Worm (Caenorhabditis elegans) whole organism, L2 larva: ENCODE results near the gene C04H5.7.

Experiments
- F13H6.1 ChIP-seq: sonication (generic microtip); optimal IDR thresholded peaks from 2 replicates; lab custom pipeline; 2016; ENCODE audit warnings: missing genetic modification characterization, missing compliant biosample characterization
- R02D3.7 ChIP-seq: fragments of 150-350 bp; optimal IDR thresholded peaks from 2 replicates; lab custom pipeline; 2014; ENCODE audit warnings: missing biosample characterization, missing genetic modification characterization
- Y55F3AM.14 ChIP-seq: fragments of 200-800 bp; sonication (Bioruptor generic); optimal IDR thresholded peaks from 2 replicates; lab custom pipeline; 2018; ENCODE audit warnings: mild to moderate bottlenecking, missing genetic modification characterization, missing compliant biosample characterization
- alr-1 ChIP-seq: fragments of 150-350 bp; optimal IDR thresholded peaks from 2 replicates; lab custom pipeline; 2014; ENCODE audit warnings: missing biosample characterization, missing genetic modification characterization
- aly-2 ChIP-seq: fragments of 150-350 bp; optimal IDR thresholded peaks from 2 replicates; lab custom pipeline; 2014; ENCODE audit warnings: missing biosample characterization, missing genetic modification characterization
- blmp-1 ChIP-seq: sonication (generic microtip); optimal IDR thresholded peaks from 2 replicates; lab custom pipeline; 2017; ENCODE audit warnings: missing genetic modification characterization, mild to moderate bottlenecking, missing compliant biosample characterization, antibody characterized with exemption, moderate library complexity; ENCODE audit not compliant: insufficient read depth
- ceh-16 ChIP-seq: fragments of 150-350 bp; optimal IDR thresholded peaks from 2 replicates; lab custom pipeline; 2014; ENCODE audit warnings: missing biosample characterization, missing genetic modification characterization
- ceh-82 ChIP-seq: fragments of 150-350 bp; optimal IDR thresholded peaks from 2 replicates; lab custom pipeline; 2014; ENCODE audit warnings: missing biosample characterization, missing genetic modification characterization
- crh-2 ChIP-seq: sonication (generic microtip); optimal IDR thresholded peaks from 2 replicates; lab custom pipeline; 2017; ENCODE audit warnings: missing biosample characterization, missing genetic modification characterization
- dmd-4 ChIP-seq: sonication (generic microtip); optimal IDR thresholded peaks from 2 replicates; lab custom pipeline; 2017; ENCODE audit warnings: missing biosample characterization, missing genetic modification characterization
- elt-1 ChIP-seq: fragments of 150-350 bp; optimal IDR thresholded peaks from 2 replicates; lab custom pipeline; 2014; ENCODE audit warnings: missing biosample characterization, missing genetic modification characterization
- fos-1 ChIP-seq: fragments of 150-350 bp; optimal IDR thresholded peaks from 2 replicates; lab custom pipeline; 2014; ENCODE audit warnings: missing biosample characterization, missing genetic modification characterization
- gmeb-1 ChIP-seq: fragments of 150-350 bp; optimal IDR thresholded peaks from 2 replicates; lab custom pipeline; 2014; ENCODE audit warnings: missing biosample characterization, missing genetic modification characterization
- lin-11 ChIP-seq: fragments of 150-350 bp; sonication (generic microtip); optimal IDR thresholded peaks from 2 replicates; lab custom pipeline; 2014; ENCODE audit warnings: missing biosample characterization, missing genetic modification characterization, inconsistent platforms, mixed read lengths
- lin-13 ChIP-seq: fragments of 150-350 bp; optimal IDR thresholded peaks from 2 replicates; lab custom pipeline; 2014; ENCODE audit warnings: missing biosample characterization, missing genetic modification reagents, missing genetic modification characterization
- lin-39 ChIP-seq: fragments of 150-350 bp; optimal IDR thresholded peaks from 2 replicates; lab custom pipeline; 2014; ENCODE audit warnings: missing biosample characterization, missing genetic modification reagents, missing genetic modification characterization
- lsy-2 ChIP-seq, 2 experiments: fragments of 150-350 bp in 1 of 2; sonication (generic microtip) in 1 of 2; optimal IDR thresholded peaks; 2 replicates each; lab custom pipeline; 2014 to 2017; ENCODE audit warnings: missing biosample characterization in 2 of 2, missing genetic modification characterization in 2 of 2
- mab-5 ChIP-seq: fragments of 150-350 bp; optimal IDR thresholded peaks from 2 replicates; lab custom pipeline; 2014; ENCODE audit warnings: missing biosample characterization, missing genetic modification characterization
- mbf-1 ChIP-seq: sonication (generic microtip); optimal IDR thresholded peaks from 2 replicates; lab custom pipeline; 2017; ENCODE audit warnings: missing biosample characterization, missing genetic modification characterization
- mdl-1 ChIP-seq, 2 experiments: fragments of 150-350 bp in 1 of 2; sonication (generic microtip) in 1 of 2; optimal IDR thresholded peaks; 2 replicates each; lab custom pipeline; 2017; ENCODE audit warnings: missing biosample characterization in 2 of 2, missing genetic modification characterization in 2 of 2
- nhr-11 ChIP-seq: fragments of 150-350 bp; optimal IDR thresholded peaks from 2 replicates; lab custom pipeline; 2014; ENCODE audit warnings: missing biosample characterization, missing genetic modification characterization
- nhr-12 ChIP-seq: fragments of 150-350 bp; optimal IDR thresholded peaks from 2 replicates; lab custom pipeline; 2014; ENCODE audit warnings: missing biosample characterization, missing genetic modification characterization
- nhr-129 ChIP-seq: fragments of 150-350 bp; optimal IDR thresholded peaks from 2 replicates; lab custom pipeline; 2014; ENCODE audit warnings: missing biosample characterization, missing genetic modification characterization
- nhr-21 ChIP-seq: fragments of 150-350 bp; optimal IDR thresholded peaks from 2 replicates; lab custom pipeline; 2014; ENCODE audit warnings: missing biosample characterization, missing genetic modification characterization
- nhr-23 ChIP-seq: fragments of 150-350 bp; optimal IDR thresholded peaks from 2 replicates; lab custom pipeline; 2014; ENCODE audit warnings: missing biosample characterization, missing genetic modification reagents, missing genetic modification characterization
- nhr-237 ChIP-seq: fragments of 150-350 bp; optimal IDR thresholded peaks from 2 replicates; lab custom pipeline; 2014; ENCODE audit warnings: missing biosample characterization, missing genetic modification characterization
- nhr-25 ChIP-seq: fragments of 150-350 bp; sonication (generic microtip); optimal IDR thresholded peaks from 3 replicates; lab custom pipeline; 2014; ENCODE audit warnings: missing biosample characterization, missing genetic modification characterization
- nhr-6 ChIP-seq: fragments of 150-350 bp; optimal IDR thresholded peaks from 2 replicates; lab custom pipeline; 2014; ENCODE audit warnings: missing biosample characterization, missing genetic modification characterization
- nhr-77 ChIP-seq: fragments of 150-350 bp; optimal IDR thresholded peaks from 2 replicates; lab custom pipeline; 2014; ENCODE audit warnings: missing biosample characterization, missing genetic modification characterization
- sem-4 ChIP-seq: fragments of 150-350 bp; optimal IDR thresholded peaks from 2 replicates; lab custom pipeline; 2014; ENCODE audit warnings: missing biosample characterization, missing genetic modification reagents, missing genetic modification characterization
- skn-1 ChIP-seq: sonication (generic microtip); optimal IDR thresholded peaks from 2 replicates; lab custom pipeline; 2017; ENCODE audit warnings: missing biosample characterization, missing genetic modification characterization
- sma-3 ChIP-seq: sonication (generic microtip); optimal IDR thresholded peaks from 2 replicates; lab custom pipeline; 2016; ENCODE audit warnings: missing genetic modification reagents, missing genetic modification characterization, missing compliant biosample characterization
- snpc-4 ChIP-seq: fragments of 150-350 bp; optimal IDR thresholded peaks from 2 replicates; lab custom pipeline; 2014; ENCODE audit warnings: missing biosample characterization, missing genetic modification characterization
- unc-39 ChIP-seq: fragments of 150-350 bp; optimal IDR thresholded peaks from 2 replicates; lab custom pipeline; 2014; ENCODE audit warnings: missing biosample characterization, missing genetic modification characterization
- unc-55 ChIP-seq: fragments of 150-350 bp; sonication (generic microtip); optimal IDR thresholded peaks from 3 replicates; lab custom pipeline; 2014; ENCODE audit warnings: missing biosample characterization, missing genetic modification reagents, missing genetic modification characterization
- unc-62 ChIP-seq: fragments of 150-350 bp; optimal IDR thresholded peaks from 2 replicates; lab custom pipeline; 2014; ENCODE audit warnings: missing biosample characterization, missing genetic modification reagents, missing genetic modification characterization
- ztf-1 ChIP-seq: fragments of 200-800 bp; sonication (Bioruptor generic); conservative IDR thresholded peaks from 2 replicates; pipeline ENCODE4 v1.3.6; 2022; ENCODE audit warnings: missing genetic modification characterization, missing compliant biosample characterization
- ztf-11 ChIP-seq: sonication (generic microtip); optimal IDR thresholded peaks from 2 replicates; lab custom pipeline; 2017; ENCODE audit warnings: missing biosample characterization, missing genetic modification characterization
- ztf-4 ChIP-seq: fragments of 150-350 bp; optimal IDR thresholded peaks from 2 replicates; lab custom pipeline; 2014; ENCODE audit warnings: missing biosample characterization, missing genetic modification characterization

Gene C04H5.7

DNA sequence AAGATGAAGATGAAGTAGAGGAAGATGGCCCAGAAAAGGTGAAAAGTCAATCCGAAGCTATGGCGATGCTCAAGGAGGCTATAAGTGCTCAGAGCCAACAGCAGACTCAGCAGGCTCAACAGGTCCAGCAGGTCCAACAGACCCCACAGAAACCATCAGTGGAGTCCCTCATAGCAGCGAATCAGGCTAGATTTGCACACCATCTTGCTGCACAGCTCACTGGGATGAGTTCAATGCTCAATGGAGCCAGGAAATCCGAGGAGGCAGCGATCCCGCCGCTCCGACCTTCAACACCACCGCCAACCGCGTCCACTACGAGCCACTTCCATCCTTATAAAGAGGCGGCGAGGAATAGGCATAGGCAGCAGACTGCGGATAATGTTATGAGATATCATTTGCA lies 37.0 kb downstream of the C04H5.7 start:
- no peak for TF ChIP-seq lin-39 (tag; lab: Kevin White, UChicago)
- TF ChIP-seq, all 48 proteins: peak for 0

- no peak for TF ChIP-seq unc-55
- no peak for TF ChIP-seq unc-39 (tag; lab: Kevin White, UChicago)
- TF ChIP-seq ztf-1 = no peak
- TF ChIP-seq ztf-4 (tag; lab: Kevin White, UChicago) = no peak
- no peak for TF ChIP-seq nhr-6
- TF ChIP-seq nhr-21 (tag; lab: Kevin White, UChicago) = no peak
- no peak for TF ChIP-seq aly-2
Observed at ce11 chrII:14576429-14576828, 38.7 kb downstream of the C04H5.7 start, which contains the start of gene C01G12.13. TSS of gene C01G12.13 (plus strand) at chrII:14576729.

ce11 chrII:14578013-14578412 lies 40.3 kb downstream of the C04H5.7 start, which contains the start of gene nspb-7:
TSS of gene nspb-7 (plus strand) at chrII:14578313.
- TF ChIP-seq sem-4 (tag; lab: Kevin White, UChicago) (no peak), blmp-1 (tag; lab: Kevin White, UChicago) (no peak), F13H6.1 (tag; lab: Kevin White, UChicago) (no peak), fos-1 (tag; lab: Kevin White, UChicago) (no peak), R02D3.7 (no peak), elt-1 (tag; lab: Kevin White, UChicago) (no peak), nhr-21 (tag; lab: Kevin White, UChicago) (no peak), unc-55 (no peak), unc-62 (GFP tag; lab: Kevin White, UChicago) (no peak), nhr-25 (tag; lab: Kevin White, UChicago) (no peak), dmd-4 (tag; lab: Kevin White, UChicago) (no peak), gmeb-1 (tag; lab: Kevin White, UChicago) (no peak), sma-3 (GFP tag; lab: Kevin White, UChicago) (no peak), mab-5 (tag; lab: Kevin White, UChicago) (no peak), mbf-1 (tag; lab: Kevin White, UChicago) (no peak)

- TF ChIP-seq nhr-11 (tag; lab: Kevin White, UChicago) (no peak), mbf-1 (tag; lab: Kevin White, UChicago) (no peak), fos-1 (tag; lab: Kevin White, UChicago) (no peak), lin-39 (tag; lab: Kevin White, UChicago) (no peak), nhr-23 (no peak), snpc-4 (no peak), nhr-77 (tag; lab: Kevin White, UChicago) (no peak), mdl-1 (tag; optimal IDR thresholded peaks at IDR 0.05; lab: Kevin White, UChicago) (no peak), nhr-237 (no peak), gmeb-1 (tag; lab: Kevin White, UChicago) (no peak), unc-55 (no peak), mab-5 (tag; lab: Kevin White, UChicago) (no peak), ceh-16 (tag; lab: Kevin White, UChicago) (no peak), Y55F3AM.14 (GFP tag; lab: Kevin White, UChicago) (no peak), aly-2 (no peak), nhr-129 (tag; lab: Kevin White, UChicago) (no peak), nhr-12 (no peak)
Observed at ce11 chrII:14578716-14579115, 41.0 kb downstream of the C04H5.7 start, which contains the start of gene C01G12.9. TSS of gene C01G12.9 (plus strand) at chrII:14579016.

DNA sequence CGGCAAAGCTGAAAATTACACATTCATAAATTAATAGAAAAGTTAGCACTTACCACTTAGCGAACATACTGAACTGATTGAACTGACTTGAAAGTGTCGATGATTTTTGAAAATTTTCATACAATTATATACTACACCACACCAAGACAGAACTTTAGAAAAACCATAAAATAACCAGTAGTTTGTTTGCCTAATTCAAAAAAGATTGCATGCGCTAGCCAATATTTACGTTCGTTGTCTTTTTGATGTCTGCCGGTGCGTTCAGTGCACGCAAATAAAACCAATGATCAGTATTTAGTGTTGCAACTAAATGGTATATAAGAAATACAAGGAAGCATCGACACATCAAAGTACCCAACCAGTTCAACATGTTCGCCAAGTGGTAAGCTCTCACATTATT lies 42.8 kb downstream of the C04H5.7 start, which contains the start of the genes nspb-8 and nspb-9:
TSS of gene nspb-8 (minus strand) at position 101 of the 400 bp plus-strand sequence.
TSS of gene nspb-9 (plus strand) at position 311 of the 400 bp plus-strand sequence.
- TF ChIP-seq lin-13 (GFP tag; lab: Kevin White, UChicago) = no peak
- no peak for TF ChIP-seq ztf-4 (tag; lab: Kevin White, UChicago)
- no peak for TF ChIP-seq nhr-12
- TF ChIP-seq ceh-82 = no peak
- TF ChIP-seq mdl-1 (tag; optimal IDR thresholded peaks at IDR 0.05; lab: Kevin White, UChicago) = no peak
- TF ChIP-seq ztf-1 = no peak
- TF ChIP-seq mbf-1 (tag; lab: Kevin White, UChicago) = no peak
- TF ChIP-seq, all 48 proteins: peak for 0

DNA sequence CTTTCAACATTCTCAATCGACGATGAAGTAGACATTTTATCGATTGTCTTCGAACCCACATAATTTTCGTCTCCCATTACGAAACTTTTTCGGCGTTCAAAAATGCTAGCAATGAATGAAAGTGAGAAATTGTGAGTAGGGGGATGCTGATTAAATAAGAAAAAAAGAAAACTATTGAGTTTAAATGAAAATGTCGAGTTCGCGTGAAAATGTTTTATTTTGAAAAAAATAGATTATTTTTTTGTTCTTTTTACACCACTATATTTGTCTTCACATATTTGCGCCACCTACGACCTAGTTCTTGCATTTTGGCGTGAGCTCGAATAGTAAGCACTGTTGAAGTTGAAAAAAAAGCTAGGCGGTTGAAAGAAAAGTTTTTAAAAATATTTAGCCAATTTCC lies 44.5 kb downstream of the C04H5.7 start, which contains the start of gene C01G12.3:
TSS of gene C01G12.3 (minus strand) at position 101 of the 400 bp plus-strand sequence.
- TF ChIP-seq nhr-237 (no peak), skn-1 (tag; lab: Kevin White, UChicago) (no peak), nhr-21 (tag; lab: Kevin White, UChicago) (no peak), aly-2 (no peak), ztf-11 (tag; lab: Kevin White, UChicago) (no peak), nhr-129 (tag; lab: Kevin White, UChicago) (no peak), mab-5 (tag; lab: Kevin White, UChicago) (no peak), lsy-2 (tag; optimal IDR thresholded peaks at IDR 0.05; lab: Kevin White, UChicago) (no peak), crh-2 (tag; lab: Kevin White, UChicago) (no peak), mdl-1 (tag; optimal IDR thresholded peaks at IDR 0.05; lab: Kevin White, UChicago) (no peak), Y55F3AM.14 (GFP tag; lab: Kevin White, UChicago) (no peak), unc-62 (GFP tag; lab: Kevin White, UChicago) (no peak), blmp-1 (tag; lab: Kevin White, UChicago) (no peak), lin-11 (no peak), nhr-11 (tag; lab: Kevin White, UChicago) (no peak), alr-1 (tag; lab: Kevin White, UChicago) (no peak), mbf-1 (tag; lab: Kevin White, UChicago) (no peak), unc-55 (no peak)
